Fruit fly (Drosophila melanogaster): ENCODE results near the gene PNUTS.

PNUTS gene

dm6 chr2L:886743-887142 is 16.5 kb downstream of the PNUTS start:
- no peak for TF ChIP-seq CTCF (optimal IDR thresholded peaks at IDR 0.05)
- TF ChIP-seq CG8478 (optimal IDR thresholded peaks at IDR 0.05): no peak

dm6 chr2L:887788-888187 is 17.5 kb downstream of the PNUTS start:
- TF ChIP-seq CG8478 (optimal IDR thresholded peaks at IDR 0.05) (no peak), CTCF (optimal IDR thresholded peaks at IDR 0.05) (peak; percentile 68 to 70)

DNA sequence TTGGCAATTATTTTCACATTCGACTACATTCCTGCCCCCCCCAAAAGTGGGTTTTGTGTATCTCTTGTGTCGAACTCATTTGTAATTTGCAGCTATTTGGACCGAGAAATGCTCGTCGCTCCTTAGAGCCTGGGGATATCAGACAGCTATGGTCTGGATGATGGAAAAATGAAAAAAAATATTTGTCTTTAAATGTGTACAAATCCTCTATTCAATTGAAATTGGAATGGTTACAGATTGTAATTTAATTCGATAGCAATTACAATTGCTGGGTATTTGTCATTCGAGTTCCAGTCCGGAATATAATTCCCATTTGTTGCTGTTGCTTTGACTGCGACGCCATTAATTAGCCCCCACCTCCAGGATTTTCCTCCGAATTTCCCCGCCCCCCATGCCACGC is 19.5 kb downstream of the PNUTS start:
- TF ChIP-seq CTCF (optimal IDR thresholded peaks at IDR 0.05) (no peak), CG8478 (optimal IDR thresholded peaks at IDR 0.05) (no peak)

DNA sequence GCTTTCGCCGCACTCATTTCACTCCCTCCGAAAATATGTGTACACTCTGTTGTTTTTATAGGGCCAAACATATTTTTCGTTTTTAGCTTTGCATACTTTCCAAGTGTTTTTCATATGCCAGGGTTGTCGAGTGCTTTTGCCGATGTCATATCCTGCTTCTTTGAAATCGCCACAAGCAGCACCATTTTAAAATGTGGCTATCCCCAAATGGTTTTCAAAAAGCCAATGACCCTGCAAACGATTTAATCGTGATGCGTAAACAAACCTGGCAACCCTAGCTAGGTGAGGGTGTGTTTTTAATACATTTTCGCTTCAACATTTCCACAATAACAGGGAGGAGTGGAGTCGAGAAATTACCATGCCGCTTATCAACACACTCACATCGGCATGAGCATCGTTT is 22.2 kb downstream of the PNUTS start:
- TF ChIP-seq CG8478 (optimal IDR thresholded peaks at IDR 0.05) (no peak), CTCF (optimal IDR thresholded peaks at IDR 0.05) (no peak)

DNA sequence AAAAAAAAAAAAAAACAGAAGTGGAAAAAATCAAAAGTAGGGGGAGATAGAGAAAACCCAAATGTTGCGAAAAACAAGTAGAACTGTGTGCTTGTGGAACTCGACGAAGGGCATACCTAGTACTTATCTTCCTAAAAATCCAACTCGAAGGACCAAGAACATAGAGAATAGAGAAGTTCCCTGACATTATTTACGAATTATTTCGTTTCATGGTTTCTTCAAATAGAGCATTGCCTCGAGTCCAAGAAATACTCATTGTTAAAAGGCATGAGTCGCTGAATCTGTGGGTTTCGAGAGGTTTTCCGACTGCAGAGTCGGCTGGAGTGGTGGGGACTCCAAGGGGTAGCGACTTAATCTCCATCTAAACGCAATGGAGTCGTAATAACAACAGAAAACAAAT is 22.9 kb downstream of the PNUTS start:
- TF ChIP-seq CTCF (optimal IDR thresholded peaks at IDR 0.05) (no peak), CG8478 (optimal IDR thresholded peaks at IDR 0.05) (no peak)

dm6 chr2L:895448-895847 is 25.2 kb downstream of the PNUTS start:
- TF ChIP-seq CTCF (optimal IDR thresholded peaks at IDR 0.05) (no peak), CG8478 (optimal IDR thresholded peaks at IDR 0.05) (no peak)

DNA sequence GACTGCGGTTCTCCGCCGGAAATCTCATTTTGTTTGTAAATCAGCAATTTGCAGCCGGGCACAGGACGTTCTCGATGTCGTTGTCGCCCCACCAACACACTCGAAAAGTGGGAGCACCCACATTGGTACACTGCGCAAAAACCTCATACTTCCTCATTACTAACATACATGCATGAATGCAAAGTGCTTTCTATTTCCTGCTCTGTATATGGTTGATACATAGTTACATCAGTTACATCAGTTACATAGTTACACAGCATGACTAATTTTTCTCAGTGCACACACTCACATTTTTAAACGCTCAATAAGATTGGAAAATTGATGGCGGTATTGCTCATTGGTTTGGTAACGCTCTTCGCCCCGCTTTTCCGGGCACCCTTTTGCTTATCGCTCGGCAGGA is 26.9 kb downstream of the PNUTS start:
- TF ChIP-seq CG8478 (optimal IDR thresholded peaks at IDR 0.05) (no peak), CTCF (optimal IDR thresholded peaks at IDR 0.05) (no peak)

- TF ChIP-seq CTCF (optimal IDR thresholded peaks at IDR 0.05): no peak
- no peak for TF ChIP-seq CG8478 (optimal IDR thresholded peaks at IDR 0.05)
Observed at dm6 chr2L:898316-898715, 28.1 kb downstream of the PNUTS start, which contains the start of gene Lsp1beta. Lsp1beta (plus strand) TSS chr2L:898500.

dm6 chr2L:903748-904147 is 33.5 kb downstream of the PNUTS start:
- no peak for TF ChIP-seq CG8478 (optimal IDR thresholded peaks at IDR 0.05)
- TF ChIP-seq CTCF (optimal IDR thresholded peaks at IDR 0.05): no peak

- no peak for TF ChIP-seq CG8478 (optimal IDR thresholded peaks at IDR 0.05)
- TF ChIP-seq CTCF (optimal IDR thresholded peaks at IDR 0.05): no peak
Observed at dm6 chr2L:913850-914391, 43.7 kb downstream of the PNUTS start, which contains the start of gene GluRIIC. GluRIIC (plus strand) TSS chr2L:914086.

dm6 chr2L:918738-919137 is 48.5 kb downstream of the PNUTS start:
- no peak for TF ChIP-seq CG8478 (optimal IDR thresholded peaks at IDR 0.05)
- no peak for TF ChIP-seq CTCF (optimal IDR thresholded peaks at IDR 0.05)

DNA sequence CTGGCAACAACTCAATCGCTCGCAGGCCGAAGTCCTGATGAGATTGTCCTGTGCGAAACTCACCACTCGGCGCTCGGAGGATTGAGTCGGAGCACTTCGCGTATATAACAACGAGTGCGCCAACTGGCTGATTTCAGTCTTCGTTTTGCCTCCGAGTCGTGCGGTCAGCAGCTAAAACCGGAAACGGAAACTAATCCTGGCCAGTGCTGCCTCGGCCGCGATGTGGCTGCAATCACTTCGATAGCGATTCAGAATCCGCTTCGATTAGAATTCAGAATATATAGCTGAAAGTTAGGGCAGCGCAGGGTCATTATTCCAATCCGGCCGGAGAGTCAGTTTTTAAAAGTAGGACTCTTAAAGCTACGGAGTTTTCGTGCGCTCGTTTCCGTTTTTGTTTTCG is 52.4 kb downstream of the PNUTS start, which contains the start of gene Tmtc2:
Tmtc2 (plus strand) TSS at position 134 of the 400 bp plus-strand sequence.
- TF ChIP-seq CTCF (optimal IDR thresholded peaks at IDR 0.05) (no peak), CG8478 (optimal IDR thresholded peaks at IDR 0.05) (no peak)

Data from S2 (cell line).